Fruit fly (Drosophila melanogaster) whole organism, adult: ENCODE results near the gene Dmtn.
A peak's percentile ranks its signal among the peaks of the same experiment; 100 is the strongest.

Source experiments
- CG11617 ChIP-seq: fragments of 200-800 bp; sonication (Bioruptor generic); optimal IDR thresholded peaks from 2 replicates; lab custom pipeline; 2017; ENCODE audit warnings: mild to moderate bottlenecking, missing biosample characterization, missing genetic modification reagents, missing genetic modification characterization
- CG12768 ChIP-seq: fragments of 200-800 bp; sonication (Bioruptor generic); optimal IDR thresholded peaks from 2 replicates; lab custom pipeline; 2017; ENCODE audit warnings: missing biosample characterization, missing genetic modification characterization, mild to moderate bottlenecking, moderate library complexity, missing genetic modification reagents
- CG14711 ChIP-seq: fragments of 200-800 bp; sonication (Bioruptor generic); optimal IDR thresholded peaks from 2 replicates; lab custom pipeline; 2018; ENCODE audit warnings: missing biosample characterization, mild to moderate bottlenecking, missing genetic modification characterization, moderate library complexity
- CG1620 ChIP-seq: fragments of 200-800 bp; sonication (Bioruptor generic); optimal IDR thresholded peaks from 2 replicates; lab custom pipeline; 2016; ENCODE audit warnings: missing biosample characterization, missing genetic modification characterization
- CG33017 ChIP-seq: fragments of 200-800 bp; sonication (Bioruptor generic); optimal IDR thresholded peaks from 2 replicates; lab custom pipeline; 2018; ENCODE audit warnings: missing biosample characterization, mild to moderate bottlenecking, missing genetic modification characterization, moderate library complexity
- CG5204 ChIP-seq: fragments of 200-800 bp; sonication (Bioruptor generic); optimal IDR thresholded peaks from 2 replicates; lab custom pipeline; 2016; ENCODE audit warnings: missing biosample characterization, missing genetic modification characterization
- CG7045 ChIP-seq: fragments of 200-800 bp; sonication (Bioruptor generic); optimal IDR thresholded peaks from 2 replicates; lab custom pipeline; 2017; ENCODE audit warnings: missing biosample characterization, mild to moderate bottlenecking, missing genetic modification characterization
- CG7101 ChIP-seq: fragments of 200-800 bp; sonication (Bioruptor generic); optimal IDR thresholded peaks from 2 replicates; lab custom pipeline; 2018; ENCODE audit warnings: missing biosample characterization, mild to moderate bottlenecking, missing genetic modification characterization, moderate library complexity
- Clk ChIP-seq: fragments of 200-800 bp; sonication (Bioruptor generic); optimal IDR thresholded peaks from 2 replicates; lab custom pipeline; 2017; ENCODE audit warnings: missing biosample characterization, missing genetic modification characterization
- Crg-1 ChIP-seq: fragments of 200-800 bp; sonication (Bioruptor generic); optimal IDR thresholded peaks from 2 replicates; lab custom pipeline; 2016; ENCODE audit warnings: missing biosample characterization, missing genetic modification characterization
- Hr96 ChIP-seq: fragments of 200-800 bp; sonication (Bioruptor generic); optimal IDR thresholded peaks from 2 replicates; lab custom pipeline; 2016; ENCODE audit warnings: missing biosample characterization, missing genetic modification characterization
- Mnt ChIP-seq: fragments of 200-800 bp; sonication (Bioruptor generic); optimal IDR thresholded peaks from 2 replicates; lab custom pipeline; 2016; ENCODE audit warnings: missing biosample characterization, mild to moderate bottlenecking, missing genetic modification characterization
- bab1 ChIP-seq: fragments of 200-800 bp; sonication (Bioruptor generic); optimal IDR thresholded peaks from 3 replicates; lab custom pipeline; 2019; ENCODE audit warnings: missing biosample characterization, mild to moderate bottlenecking, missing genetic modification characterization, moderate library complexity
- cic ChIP-seq: fragments of 200-800 bp; sonication (Bioruptor generic); optimal IDR thresholded peaks from 2 replicates; lab custom pipeline; 2017; ENCODE audit warnings: missing biosample characterization, mild to moderate bottlenecking, missing genetic modification characterization, moderate library complexity
- cnc ChIP-seq, 2 experiments: fragments of >200 bp; optimal IDR thresholded peaks; 2 replicates each; lab custom pipeline; 2017
- kay ChIP-seq: fragments of 200-800 bp; sonication (Bioruptor generic); peaks from one replicate; lab custom pipeline; 2016; ENCODE audit warnings: missing biosample characterization, missing genetic modification characterization, borderline replicate concordance
- ovo ChIP-seq: fragments of 200-800 bp; sonication (Bioruptor generic); optimal IDR thresholded peaks from 2 replicates; lab custom pipeline; 2016; ENCODE audit warnings: missing biosample characterization, missing genetic modification characterization
- pad ChIP-seq: fragments of 200-800 bp; sonication (Bioruptor generic); optimal IDR thresholded peaks from 3 replicates; lab custom pipeline; 2017; ENCODE audit warnings: missing biosample characterization, missing genetic modification characterization, mild to moderate bottlenecking, moderate library complexity, missing genetic modification reagents
- tj ChIP-seq: fragments of 200-800 bp; sonication (Bioruptor generic); optimal IDR thresholded peaks from 3 replicates; lab custom pipeline; 2017; ENCODE audit warnings: missing biosample characterization, mild to moderate bottlenecking, missing genetic modification characterization, moderate library complexity
- toe ChIP-seq: fragments of 200-800 bp; sonication (Bioruptor generic); optimal IDR thresholded peaks from 2 replicates; lab custom pipeline; 2016; ENCODE audit warnings: missing biosample characterization, missing genetic modification characterization

Dmtn gene

dm6 chr3R:6397611-6398092 is 8.0 kb downstream of the Dmtn start:
- peak; percentile 26 for TF ChIP-seq pad (GFP tag; lab: Kevin White, UChicago)
- TF ChIP-seq Crg-1 (GFP tag; lab: Kevin White, UChicago), result no peak
- peak; percentile 63 for TF ChIP-seq CG7101
- TF ChIP-seq CG7045 (GFP tag; lab: Kevin White, UChicago), result peak; percentile 58
- peak; percentile 32 for TF ChIP-seq CG12768 (GFP tag; lab: Kevin White, UChicago)
- TF ChIP-seq Hr96 (GFP tag; lab: Kevin White, UChicago), result peak; percentile 32
- peak; percentile 2 for TF ChIP-seq CG1620 (GFP tag; lab: Kevin White, UChicago)
- no peak for TF ChIP-seq ovo (GFP tag; lab: Kevin White, UChicago)
- peak; percentile 98 for TF ChIP-seq kay
- TF ChIP-seq toe (GFP tag; lab: Kevin White, UChicago), result no peak
- TF ChIP-seq Mnt (GFP tag; lab: Kevin White, UChicago), result no peak
- TF ChIP-seq CG5204 (GFP tag; lab: Kevin White, UChicago), result peak; percentile 67
- TF ChIP-seq cic (GFP tag; lab: Kevin White, UChicago), result no peak
- no peak for TF ChIP-seq cnc (optimal IDR thresholded peaks at IDR 0.05; lab: Kevin White, UChicago)
- peak; percentile 10 for TF ChIP-seq bab1
- TF ChIP-seq CG33017 (tag; lab: Kevin White, UChicago), result peak; percentile 31
- TF ChIP-seq tj (GFP tag; lab: Kevin White, UChicago), result peak; percentile 41
- peak; percentile 24 for TF ChIP-seq CG14711 (tag; lab: Kevin White, UChicago)
- peak; percentile 62 for TF ChIP-seq CG11617 (GFP tag; lab: Kevin White, UChicago)
- no peak for TF ChIP-seq Clk (GFP tag; lab: Kevin White, UChicago)

- TF ChIP-seq pad (GFP tag; lab: Kevin White, UChicago) (no peak), CG12768 (GFP tag; lab: Kevin White, UChicago) (no peak), tj (GFP tag; lab: Kevin White, UChicago) (no peak), bab1 (no peak), CG7101 (no peak), Clk (GFP tag; lab: Kevin White, UChicago) (no peak), CG1620 (GFP tag; lab: Kevin White, UChicago) (no peak), Crg-1 (GFP tag; lab: Kevin White, UChicago) (no peak), CG33017 (tag; lab: Kevin White, UChicago) (no peak), cnc (optimal IDR thresholded peaks at IDR 0.05; lab: Kevin White, UChicago) (no peak), cic (GFP tag; lab: Kevin White, UChicago) (no peak), CG7045 (GFP tag; lab: Kevin White, UChicago) (no peak)
These were observed 9.1 kb downstream of the Dmtn start for dm6 chr3R:6396613-6397012.

- TF ChIP-seq Clk (GFP tag; lab: Kevin White, UChicago), result no peak
- TF ChIP-seq bab1, result peak; percentile 1
- TF ChIP-seq CG7045 (GFP tag; lab: Kevin White, UChicago), result no peak
- TF ChIP-seq tj (GFP tag; lab: Kevin White, UChicago), result peak; percentile 12
- TF ChIP-seq toe (GFP tag; lab: Kevin White, UChicago), result no peak
- TF ChIP-seq pad (GFP tag; lab: Kevin White, UChicago), result no peak
- no peak for TF ChIP-seq CG11617 (GFP tag; lab: Kevin White, UChicago)
- no peak for TF ChIP-seq CG12768 (GFP tag; lab: Kevin White, UChicago)
- TF ChIP-seq CG33017 (tag; lab: Kevin White, UChicago), result no peak
- no peak for TF ChIP-seq cic (GFP tag; lab: Kevin White, UChicago)
- peak; percentile 58 for TF ChIP-seq kay
These were observed 10.0 kb downstream of the Dmtn start for dm6 chr3R:6395572-6396295.

- TF ChIP-seq pad (GFP tag; lab: Kevin White, UChicago) (no peak), cnc (optimal IDR thresholded peaks at IDR 0.05; lab: Kevin White, UChicago) (no peak), CG7101 (no peak), CG11617 (GFP tag; lab: Kevin White, UChicago) (no peak), toe (GFP tag; lab: Kevin White, UChicago) (no peak), Crg-1 (GFP tag; lab: Kevin White, UChicago) (no peak), cic (GFP tag; lab: Kevin White, UChicago) (no peak), bab1 (no peak), tj (GFP tag; lab: Kevin White, UChicago) (no peak), Hr96 (GFP tag; lab: Kevin White, UChicago) (no peak), Clk (GFP tag; lab: Kevin White, UChicago) (no peak), CG12768 (GFP tag; lab: Kevin White, UChicago) (no peak), CG33017 (tag; lab: Kevin White, UChicago) (no peak)
These were observed 11.5 kb downstream of the Dmtn start for dm6 chr3R:6394247-6394522.

- TF ChIP-seq tj (GFP tag; lab: Kevin White, UChicago) (peak; percentile 9), cnc (optimal IDR thresholded peaks at IDR 0.05; lab: Kevin White, UChicago) (peak in 1 of 2 experiments; percentile 6), CG33017 (tag; lab: Kevin White, UChicago) (no peak), ovo (GFP tag; lab: Kevin White, UChicago) (no peak), CG5204 (GFP tag; lab: Kevin White, UChicago) (no peak)
These were observed 12.0 kb downstream of the Dmtn start for dm6 chr3R:6393515-6394246.
